Worm (Caenorhabditis elegans): Measurements from ENCODE around the gene ZK1248.17.
"Not testable (repeated sequence)": the region's sequence is repeated elsewhere in the genome, so short reads cannot be mapped to it uniquely, and the experiment has no call there.

Gene ZK1248.17

DNA sequence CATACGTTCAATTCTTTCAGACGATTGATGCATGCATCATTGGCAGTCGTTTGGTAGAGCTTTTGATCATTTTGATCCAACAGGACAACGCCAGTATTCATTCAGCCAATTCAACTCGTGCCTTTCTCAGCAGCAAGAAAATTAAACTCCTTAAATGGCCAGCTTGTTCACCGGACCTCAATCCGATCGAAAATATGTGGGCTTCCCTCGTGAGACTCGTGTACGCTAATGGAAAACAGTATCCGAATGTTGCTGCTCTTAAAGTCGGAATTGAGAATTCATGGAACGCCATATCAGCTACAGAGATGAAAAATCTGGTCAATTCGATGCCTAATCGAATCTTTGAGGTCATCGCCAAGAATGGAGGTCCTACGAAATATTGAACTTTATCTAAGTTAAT lies 30.0 kb downstream of the ZK1248.17 start, which contains the start of gene wago-5:
wago-5 (minus strand) TSS at position 101 of the 400 bp plus-strand sequence.
- not testable (repeated sequence) for TF ChIP-seq tra-4 (tag; optimal IDR thresholded peaks at IDR 0.05); scrt-1 (GFP tag; IDR thresholded peaks at IDR 0.05); F13C5.2 (tag; optimal IDR thresholded peaks at IDR 0.05)

ce11 chrII:5810230-5810629 lies 35.1 kb downstream of the ZK1248.17 start, which contains the start of the genes msp-64 and ZK1248.5:
TSS of gene msp-64 (minus strand) at chrII:5810330.
TSS of gene ZK1248.5 (plus strand) at chrII:5810514.
- no peak for TF ChIP-seq sea-1 (GFP tag; conservative IDR thresholded peaks at IDR 0.05)
- no peak for TF ChIP-seq ceh-36 (tag; optimal IDR thresholded peaks at IDR 0.05)
- TF ChIP-seq F13C5.2 (tag; optimal IDR thresholded peaks at IDR 0.05), result no peak
- no peak for TF ChIP-seq scrt-1 (GFP tag; IDR thresholded peaks at IDR 0.05)
- TF ChIP-seq ets-7 (tag; optimal IDR thresholded peaks at IDR 0.05), result no peak
- no peak for TF ChIP-seq B0310.2 (tag; optimal IDR thresholded peaks at IDR 0.05)
- no peak for TF ChIP-seq ceh-13 (GFP tag; optimal IDR thresholded peaks at IDR 0.05)
- TF ChIP-seq hmbx-1 (tag; optimal IDR thresholded peaks at IDR 0.05), result no peak
- TF ChIP-seq pes-1 (GFP tag; IDR thresholded peaks at IDR 0.05), result no peak
- TF ChIP-seq aly-1 (tag; optimal IDR thresholded peaks at IDR 0.05), result no peak
- TF ChIP-seq tbx-11 (GFP tag; IDR thresholded peaks at IDR 0.05), result no peak
- TF ChIP-seq ama-1 (optimal IDR thresholded peaks at IDR 0.05), result no peak
- TF ChIP-seq flt-1 (GFP tag; IDR thresholded peaks at IDR 0.05), result no peak

DNA sequence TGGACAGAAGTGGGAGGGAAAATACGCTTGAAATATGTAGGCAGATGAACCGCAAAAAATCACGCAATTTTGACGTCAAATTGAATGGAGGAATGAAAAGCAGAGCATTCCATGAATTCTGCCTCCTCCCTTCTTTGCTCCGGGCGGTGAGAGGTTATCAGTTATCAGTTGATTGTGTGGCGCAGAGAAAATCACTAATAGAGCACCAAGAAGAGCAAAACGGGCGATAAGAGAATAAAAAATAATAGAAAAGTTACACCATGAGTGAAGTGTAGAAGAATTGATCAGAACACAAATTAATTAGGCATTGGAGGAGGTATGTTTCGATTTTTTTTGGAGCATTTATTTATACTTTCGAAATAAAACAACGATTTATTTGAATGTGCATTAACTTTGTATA lies 38.8 kb downstream of the ZK1248.17 start:
- no peak for TF ChIP-seq hmbx-1 (tag; optimal IDR thresholded peaks at IDR 0.05)
- no peak for TF ChIP-seq ama-1 (optimal IDR thresholded peaks at IDR 0.05)
- TF ChIP-seq tra-4 (tag; optimal IDR thresholded peaks at IDR 0.05), result no peak
- TF ChIP-seq F13C5.2 (tag; optimal IDR thresholded peaks at IDR 0.05), result no peak
- TF ChIP-seq ets-7 (tag; optimal IDR thresholded peaks at IDR 0.05), result no peak
- TF ChIP-seq hnd-1 (tag; optimal IDR thresholded peaks at IDR 0.05), result no peak
- no peak for TF ChIP-seq hmg-4 (GFP tag; optimal IDR thresholded peaks at IDR 0.05)
- no peak for TF ChIP-seq sea-1 (GFP tag; conservative IDR thresholded peaks at IDR 0.05)
- no peak for TF ChIP-seq tbx-11 (GFP tag; IDR thresholded peaks at IDR 0.05)
- no peak for TF ChIP-seq tbx-37 (GFP tag; conservative IDR thresholded peaks at IDR 0.05)
- no peak for TF ChIP-seq flt-1 (GFP tag; IDR thresholded peaks at IDR 0.05)
- TF ChIP-seq pes-1 (GFP tag; IDR thresholded peaks at IDR 0.05), result no peak
- TF ChIP-seq scrt-1 (GFP tag; IDR thresholded peaks at IDR 0.05), result no peak
- no peak for TF ChIP-seq aly-1 (tag; optimal IDR thresholded peaks at IDR 0.05)

- TF ChIP-seq hnd-1 (tag; optimal IDR thresholded peaks at IDR 0.05) (no peak), ama-1 (optimal IDR thresholded peaks at IDR 0.05) (no peak), ets-7 (tag; optimal IDR thresholded peaks at IDR 0.05) (no peak), B0310.2 (tag; optimal IDR thresholded peaks at IDR 0.05) (no peak), tbx-11 (GFP tag; IDR thresholded peaks at IDR 0.05) (no peak), ceh-13 (GFP tag; optimal IDR thresholded peaks at IDR 0.05) (no peak), flt-1 (GFP tag; IDR thresholded peaks at IDR 0.05) (no peak), sea-1 (GFP tag; conservative IDR thresholded peaks at IDR 0.05) (no peak)
Measured at ce11 chrII:5805303-5805702, 40.0 kb downstream of the ZK1248.17 start, which contains the start of gene K05F1.10. TSS of gene K05F1.10 (minus strand) at chrII:5805473.

ce11 chrII:5804288-5804687 lies 41.1 kb downstream of the ZK1248.17 start:
- no peak for TF ChIP-seq tra-4 (tag; optimal IDR thresholded peaks at IDR 0.05)
- no peak for TF ChIP-seq hmg-4 (GFP tag; optimal IDR thresholded peaks at IDR 0.05)
- no peak for TF ChIP-seq ama-1 (optimal IDR thresholded peaks at IDR 0.05)
- no peak for TF ChIP-seq F13C5.2 (tag; optimal IDR thresholded peaks at IDR 0.05)
- no peak for TF ChIP-seq tbx-37 (GFP tag; conservative IDR thresholded peaks at IDR 0.05)
- TF ChIP-seq ceh-36 (tag; optimal IDR thresholded peaks at IDR 0.05), result no peak
- TF ChIP-seq hmbx-1 (tag; optimal IDR thresholded peaks at IDR 0.05), result no peak
- no peak for TF ChIP-seq sea-1 (GFP tag; conservative IDR thresholded peaks at IDR 0.05)

- no peak for TF ChIP-seq scrt-1 (GFP tag; IDR thresholded peaks at IDR 0.05)
- TF ChIP-seq ets-7 (tag; optimal IDR thresholded peaks at IDR 0.05), result no peak
- TF ChIP-seq hnd-1 (tag; optimal IDR thresholded peaks at IDR 0.05), result no peak
- TF ChIP-seq aly-1 (tag; optimal IDR thresholded peaks at IDR 0.05), result no peak
- no peak for TF ChIP-seq B0310.2 (tag; optimal IDR thresholded peaks at IDR 0.05)
- TF ChIP-seq ama-1 (optimal IDR thresholded peaks at IDR 0.05), result no peak
- TF ChIP-seq pes-1 (GFP tag; IDR thresholded peaks at IDR 0.05), result no peak
- no peak for TF ChIP-seq ceh-36 (tag; optimal IDR thresholded peaks at IDR 0.05)
- no peak for TF ChIP-seq tbx-37 (GFP tag; conservative IDR thresholded peaks at IDR 0.05)
- TF ChIP-seq F13C5.2 (tag; optimal IDR thresholded peaks at IDR 0.05), result no peak
- no peak for TF ChIP-seq sea-1 (GFP tag; conservative IDR thresholded peaks at IDR 0.05)
- no peak for TF ChIP-seq hmg-4 (GFP tag; optimal IDR thresholded peaks at IDR 0.05)
- TF ChIP-seq flt-1 (GFP tag; IDR thresholded peaks at IDR 0.05), result no peak
- no peak for TF ChIP-seq tra-4 (tag; optimal IDR thresholded peaks at IDR 0.05)
- TF ChIP-seq ceh-13 (GFP tag; optimal IDR thresholded peaks at IDR 0.05), result no peak
- no peak for TF ChIP-seq hmbx-1 (tag; optimal IDR thresholded peaks at IDR 0.05)
Measured at ce11 chrII:5801075-5801474, 44.3 kb downstream of the ZK1248.17 start, which contains the start of the genes K05F1.9 and K05F1.1. TSS of gene K05F1.9 (minus strand) at chrII:5801175. TSS of gene K05F1.1 (plus strand) at chrII:5801382.

DNA sequence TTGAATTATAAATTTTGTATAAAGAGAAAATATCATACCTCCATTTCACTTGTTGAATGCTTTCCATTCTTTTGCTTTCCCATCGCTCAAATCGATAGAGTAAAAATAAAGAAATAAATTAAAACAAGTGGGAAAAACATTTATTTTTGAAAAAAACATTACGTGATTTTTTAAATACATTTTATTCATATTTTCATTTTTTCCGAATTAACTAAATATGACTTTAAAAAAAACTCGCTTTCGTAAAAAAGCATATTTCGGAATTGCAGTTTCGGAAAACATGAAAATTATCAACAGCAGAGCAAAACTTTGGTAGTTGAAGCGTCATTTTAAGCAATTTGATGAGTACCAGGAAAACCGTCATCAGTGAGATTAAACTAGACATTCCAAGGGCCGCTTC lies 45.8 kb downstream of the ZK1248.17 start, which contains the start of gene K05F1.8:
K05F1.8 (minus strand) TSS at position 101 of the 400 bp plus-strand sequence.
- TF ChIP-seq pes-1 (GFP tag; IDR thresholded peaks at IDR 0.05) (no peak), tra-4 (tag; optimal IDR thresholded peaks at IDR 0.05) (no peak), ceh-13 (GFP tag; optimal IDR thresholded peaks at IDR 0.05) (no peak), F13C5.2 (tag; optimal IDR thresholded peaks at IDR 0.05) (no peak), aly-1 (tag; optimal IDR thresholded peaks at IDR 0.05) (no peak), ets-7 (tag; optimal IDR thresholded peaks at IDR 0.05) (no peak), hnd-1 (tag; optimal IDR thresholded peaks at IDR 0.05) (no peak), hmbx-1 (tag; optimal IDR thresholded peaks at IDR 0.05) (no peak), ceh-36 (tag; optimal IDR thresholded peaks at IDR 0.05) (no peak), ama-1 (optimal IDR thresholded peaks at IDR 0.05) (no peak), flt-1 (GFP tag; IDR thresholded peaks at IDR 0.05) (no peak), sea-1 (GFP tag; conservative IDR thresholded peaks at IDR 0.05) (no peak), tbx-37 (GFP tag; conservative IDR thresholded peaks at IDR 0.05) (no peak), tbx-11 (GFP tag; IDR thresholded peaks at IDR 0.05) (no peak), scrt-1 (GFP tag; IDR thresholded peaks at IDR 0.05) (no peak), B0310.2 (tag; optimal IDR thresholded peaks at IDR 0.05) (no peak), hmg-4 (GFP tag; optimal IDR thresholded peaks at IDR 0.05) (no peak)
